Fruit fly (Drosophila melanogaster): ENCODE data around the gene GlcAT-S.

Gene GlcAT-S

dm6 chr2L:9567398-9567856 is 48.8 kb upstream of the GlcAT-S start (continued):
- TF ChIP-seq hkb (optimal IDR thresholded peaks at IDR 0.05) = no peak
- TF ChIP-seq hkb (GFP tag; IDR thresholded peaks at IDR 0.05) = peak; percentile 99
- peak; percentile 94 for TF ChIP-seq exex (tag; optimal IDR thresholded peaks at IDR 0.05)
- peak; percentile 58; the same call in 1 of the 2 replicates for TF ChIP-seq Lim3 (GFP tag; IDR thresholded peaks at IDR 0.05)
- TF ChIP-seq Usf (GFP tag; optimal IDR thresholded peaks at IDR 0.05) = peak; percentile 61
- peak; percentile 78 for TF ChIP-seq Abd-B (GFP tag; optimal IDR thresholded peaks at IDR 0.05)
- peak; percentile 99 for TF ChIP-seq CrebB (tag; optimal IDR thresholded peaks at IDR 0.05)
- peak; percentile 96 for TF ChIP-seq trh (GFP tag; optimal IDR thresholded peaks at IDR 0.05)
- TF ChIP-seq CG4328 (GFP tag; optimal IDR thresholded peaks at IDR 0.05) = peak; percentile 99
- peak; percentile 65 for TF ChIP-seq CG13287 (GFP tag; IDR thresholded peaks at IDR 0.05; ENCODE audit: partially characterized antibody)
- TF ChIP-seq Atf-2 (GFP tag; optimal IDR thresholded peaks at IDR 0.05) = peak; percentile 82
- TF ChIP-seq gem (tag; optimal IDR thresholded peaks at IDR 0.05) = peak; percentile 89
- TF ChIP-seq fd3F (GFP tag; optimal IDR thresholded peaks at IDR 0.05) = peak; percentile 98
- peak; percentile 63; the same call in 2 of the 3 replicates for TF ChIP-seq CG2889 (GFP tag; IDR thresholded peaks at IDR 0.05)
- TF ChIP-seq ci (GFP tag; IDR thresholded peaks at IDR 0.05) = peak; percentile 100
- TF ChIP-seq sisA (GFP tag; IDR thresholded peaks at IDR 0.05) = peak; percentile 41; the same call in 1 of the 2 replicates
- TF ChIP-seq PHDP (tag; optimal IDR thresholded peaks at IDR 0.05) = peak; percentile 99
- TF ChIP-seq CG6791 (GFP tag; IDR thresholded peaks at IDR 0.05; ENCODE audit: partially characterized antibody) = no peak
- peak; percentile 95 for TF ChIP-seq emc (GFP tag; optimal IDR thresholded peaks at IDR 0.05)
- TF ChIP-seq corto (GFP tag; optimal IDR thresholded peaks at IDR 0.05) = peak; percentile 86
- peak; percentile 84 for TF ChIP-seq CG3163 (GFP tag; optimal IDR thresholded peaks at IDR 0.05)
- peak; percentile 99 for TF ChIP-seq CG6854 (GFP tag; optimal IDR thresholded peaks at IDR 0.05)
- peak; percentile 91 for TF ChIP-seq shn (GFP tag; optimal IDR thresholded peaks at IDR 0.05)
- peak; percentile 96 for TF ChIP-seq Mad (GFP tag; optimal IDR thresholded peaks at IDR 0.05)
- no peak; the same call in 1 of the 2 replicates for TF ChIP-seq CG8765 (GFP tag; IDR thresholded peaks at IDR 0.05)
- peak; percentile 99 for TF ChIP-seq Vsx1 (GFP tag; optimal IDR thresholded peaks at IDR 0.05)
- TF ChIP-seq CG34376 (GFP tag; optimal IDR thresholded peaks at IDR 0.05) = peak; percentile 100
- peak; percentile 62 to 96 for TF ChIP-seq bsh (GFP tag; optimal IDR thresholded peaks at IDR 0.05)
- peak; percentile 94 for TF ChIP-seq CG3065 (GFP tag; optimal IDR thresholded peaks at IDR 0.05)
- peak; percentile 96 for TF ChIP-seq Xbp1 (GFP tag; optimal IDR thresholded peaks at IDR 0.05)
- peak; percentile 97 for TF ChIP-seq sug (tag; optimal IDR thresholded peaks at IDR 0.05)
- TF ChIP-seq Hey (tag; optimal IDR thresholded peaks at IDR 0.05) = peak; percentile 97
- TF ChIP-seq Eip74EF (GFP tag; optimal IDR thresholded peaks at IDR 0.05) = peak in 1 of 2 experiments; percentile 96
- peak; percentile 94 for TF ChIP-seq Aef1 (GFP tag; IDR thresholded peaks at IDR 0.05)
- TF ChIP-seq MTF-1 (GFP tag; optimal IDR thresholded peaks at IDR 0.05; ENCODE audit: borderline replicate concordance) = peak; percentile 100
- peak; percentile 96 for TF ChIP-seq crc (GFP tag; optimal IDR thresholded peaks at IDR 0.05)
- TF ChIP-seq cas (GFP tag; IDR thresholded peaks at IDR 0.05) = peak; percentile 77
- TF ChIP-seq Hr51 (GFP tag; optimal IDR thresholded peaks at IDR 0.05) = peak; percentile 92 to 97
- peak; percentile 99 for TF ChIP-seq CG11723 (GFP tag; optimal IDR thresholded peaks at IDR 0.05)
- peak; percentile 100 for TF ChIP-seq Hmr (GFP tag; optimal IDR thresholded peaks at IDR 0.05)
- peak in 1 of 2 experiments; percentile 72 for TF ChIP-seq eve (GFP tag; optimal IDR thresholded peaks at IDR 0.05)
- peak; percentile 68 for TF ChIP-seq Ravus (GFP tag; IDR thresholded peaks at IDR 0.05)
- peak; percentile 64 for TF ChIP-seq jumu (GFP tag; optimal IDR thresholded peaks at IDR 0.05)
- no peak for TF ChIP-seq Opbp (GFP tag; IDR thresholded peaks at IDR 0.05; ENCODE audit: partially characterized antibody)
- TF ChIP-seq aop (GFP tag; IDR thresholded peaks at IDR 0.05) = peak; percentile 78
- TF ChIP-seq E2f1 (GFP tag; IDR thresholded peaks at IDR 0.05) = peak; percentile 95
- TF ChIP-seq Sox100B (GFP tag; optimal IDR thresholded peaks at IDR 0.05) = peak; percentile 98
- peak; percentile 82; the same call in 1 of the 2 replicates for TF ChIP-seq CkIIα-i1 (GFP tag; IDR thresholded peaks at IDR 0.05)
- TF ChIP-seq CG9797 (GFP tag; optimal IDR thresholded peaks at IDR 0.05) = peak; percentile 73

All from whole organism, embryonic.